Fruit fly (Drosophila melanogaster) whole organism, embryonic: ENCODE measurements around the gene Acp63F.

Experiments used
- Awh ChIP-seq: fragments of 200-800 bp; sonication (Bioruptor generic); IDR thresholded peaks from 2 replicates; pipeline ENCODE4, ENCODE4 v1.3.6; 2022; ENCODE audit warnings: missing biosample characterization, missing genetic modification characterization
- Bgb ChIP-seq: fragments of 200-800 bp; sonication (Bioruptor generic); IDR thresholded peaks from 2 replicates; pipeline ENCODE4 v1.3.6; 2022; ENCODE audit warnings: missing biosample characterization, missing genetic modification characterization; ENCODE audit not compliant: partially characterized antibody
- CG10462 ChIP-seq: fragments of 200-800 bp; sonication (Bioruptor generic); optimal IDR thresholded peaks from 2 replicates; lab custom pipeline; 2016; ENCODE audit warnings: missing biosample characterization, missing genetic modification characterization
- CG15479 ChIP-seq: fragments of 200-800 bp; sonication (Bioruptor generic); optimal IDR thresholded peaks from 3 replicates; lab custom pipeline; 2019; ENCODE audit warnings: missing biosample characterization, mild to moderate bottlenecking, missing genetic modification characterization, moderate library complexity
- CG1603 ChIP-seq: fragments of 200-800 bp; sonication (Bioruptor generic); optimal IDR thresholded peaks from 2 replicates; lab custom pipeline; 2019; ENCODE audit warnings: missing biosample characterization, mild to moderate bottlenecking, missing genetic modification characterization, moderate library complexity
- CG17912 ChIP-seq: fragments of 200-800 bp; sonication (Bioruptor generic); optimal IDR thresholded peaks from 2 replicates; lab custom pipeline; 2018; ENCODE audit warnings: missing biosample characterization, mild to moderate bottlenecking, missing genetic modification characterization
- CG3163 ChIP-seq: fragments of 200-800 bp; sonication (Bioruptor generic); optimal IDR thresholded peaks from 3 replicates; lab custom pipeline; 2016; ENCODE audit warnings: missing biosample characterization, missing genetic modification characterization
- CG3726 ChIP-seq: fragments of 200-800 bp; sonication (Bioruptor generic); IDR thresholded peaks from 3 replicates; pipeline ENCODE4, ENCODE4 v1.3.6; 2022; ENCODE audit warnings: missing biosample characterization, missing genetic modification characterization
- CG4617 ChIP-seq: fragments of 200-800 bp; sonication (Bioruptor generic); optimal IDR thresholded peaks from 3 replicates; lab custom pipeline; 2016; ENCODE audit warnings: missing biosample characterization, missing genetic modification characterization, borderline replicate concordance
- CG6683 ChIP-seq: fragments of 200-800 bp; sonication (Bioruptor generic); optimal IDR thresholded peaks from 2 replicates; lab custom pipeline; 2017; ENCODE audit warnings: missing biosample characterization, mild to moderate bottlenecking, missing genetic modification characterization, missing genetic modification reagents
- CG7271 ChIP-seq: fragments of 200-800 bp; sonication (Bioruptor generic); optimal IDR thresholded peaks from 2 replicates; lab custom pipeline; 2018; ENCODE audit warnings: missing biosample characterization, mild to moderate bottlenecking, missing genetic modification characterization, moderate library complexity
- CG9215 ChIP-seq: fragments of 200-800 bp; sonication (Bioruptor generic); IDR thresholded peaks from 2 replicates; pipeline ENCODE4 v1.3.6; 2022; ENCODE audit warnings: missing biosample characterization, missing genetic modification characterization
- Camta ChIP-seq: fragments of 200-800 bp; sonication (Bioruptor generic); optimal IDR thresholded peaks from 2 replicates; lab custom pipeline; 2016; ENCODE audit warnings: missing biosample characterization, missing genetic modification characterization
- D ChIP-seq, 2 experiments: fragments of 200-800 bp in 1 of 2; fragments of >200 bp in 1 of 2; sonication (Bioruptor generic) in 1 of 2; optimal IDR thresholded peaks; 2 replicates in 1 of 2; 3 replicates in 1 of 2; lab custom pipeline; 2017; ENCODE audit warnings: mild to moderate bottlenecking in 1 of 2, missing biosample characterization in 1 of 2, missing genetic modification characterization in 1 of 2, missing genetic modification reagents in 1 of 2
- Dad ChIP-seq: fragments of 200-800 bp; sonication (Bioruptor generic); optimal IDR thresholded peaks from 3 replicates; lab custom pipeline; 2016; ENCODE audit warnings: missing biosample characterization, missing genetic modification characterization
- HLH54F ChIP-seq: fragments of 200-800 bp; sonication (Bioruptor generic); optimal IDR thresholded peaks from 3 replicates; lab custom pipeline; 2016; ENCODE audit warnings: missing biosample characterization, missing genetic modification characterization
- PHDP ChIP-seq: fragments of 200-800 bp; sonication (Bioruptor generic); optimal IDR thresholded peaks from 3 replicates; lab custom pipeline; 2018; ENCODE audit warnings: missing biosample characterization, mild to moderate bottlenecking, missing genetic modification characterization, moderate library complexity
- Spps ChIP-seq: fragments of 200-800 bp; sonication (Bioruptor generic); optimal IDR thresholded peaks from 2 replicates; lab custom pipeline; 2018; ENCODE audit warnings: missing biosample characterization, mild to moderate bottlenecking, missing genetic modification characterization
- Stat92E ChIP-seq, 3 experiments: fragments of >200 bp in 2 of 3; fragments of 200-800 bp in 1 of 3; sonication (Bioruptor generic) in 1 of 3; optimal IDR thresholded peaks; 2 replicates each; lab custom pipeline; 2017 to 2019; ENCODE audit warnings: missing biosample characterization in 3 of 3, missing genetic modification characterization in 3 of 3, mild to moderate bottlenecking in 1 of 3, moderate library complexity in 1 of 3
- al ChIP-seq: fragments of 200-800 bp; sonication (Bioruptor generic); IDR thresholded peaks from 2 replicates; pipeline ENCODE4 v1.3.6; 2022; ENCODE audit warnings: missing biosample characterization, missing genetic modification characterization
- ash1 ChIP-seq: fragments of 200-800 bp; sonication (Bioruptor generic); optimal IDR thresholded peaks from 2 replicates; lab custom pipeline; 2018; ENCODE audit warnings: missing biosample characterization, mild to moderate bottlenecking, missing genetic modification characterization
- cad ChIP-seq: fragments of >200 bp; optimal IDR thresholded peaks from 2 replicates; lab custom pipeline; 2017; ENCODE audit warnings: missing biosample characterization, missing genetic modification characterization
- cas ChIP-seq: fragments of 200-800 bp; sonication (Bioruptor generic); IDR thresholded peaks from 2 replicates; pipeline ENCODE4 v1.3.6; 2022; ENCODE audit warnings: missing biosample characterization, missing genetic modification characterization
- crc ChIP-seq: fragments of 200-800 bp; sonication (Bioruptor generic); optimal IDR thresholded peaks from 2 replicates; lab custom pipeline; 2016; ENCODE audit warnings: missing biosample characterization, missing genetic modification characterization
- crol ChIP-seq: fragments of 200-800 bp; sonication (Bioruptor generic); IDR thresholded peaks from 2 replicates; pipeline ENCODE4 v1.3.6; 2022; ENCODE audit warnings: missing biosample characterization, missing genetic modification characterization
- da ChIP-seq: fragments of 200-800 bp; sonication (Bioruptor generic); optimal IDR thresholded peaks from 2 replicates; lab custom pipeline; 2016; ENCODE audit warnings: missing biosample characterization, missing genetic modification characterization
- fu2 ChIP-seq: fragments of 200-800 bp; sonication (Bioruptor generic); optimal IDR thresholded peaks from 2 replicates; lab custom pipeline; 2016; ENCODE audit warnings: missing biosample characterization, missing genetic modification characterization
- hkb ChIP-seq, 2 experiments: fragments of 200-800 bp in 1 of 2; fragments of >200 bp in 1 of 2; sonication (Bioruptor generic) in 1 of 2; IDR thresholded peaks in 1 of 2; optimal IDR thresholded peaks in 1 of 2; 2 replicates each; pipeline versions ENCODE4 v1.3.6 to Lab custom; 2017 to 2022; ENCODE audit warnings: missing biosample characterization in 1 of 2, missing genetic modification characterization in 1 of 2
- jing ChIP-seq: fragments of 200-800 bp; sonication (Bioruptor generic); optimal IDR thresholded peaks from 2 replicates; lab custom pipeline; 2018; ENCODE audit warnings: missing biosample characterization, mild to moderate bottlenecking, missing genetic modification characterization
- lov ChIP-seq, 2 experiments: fragments of 200-800 bp in 1 of 2; fragments of >200 bp in 1 of 2; sonication (Bioruptor generic) in 1 of 2; IDR thresholded peaks in 1 of 2; optimal IDR thresholded peaks in 1 of 2; 2 replicates in 1 of 2; 3 replicates in 1 of 2; pipeline versions ENCODE4 v1.3.6 to Lab custom; 2017 to 2022; ENCODE audit warnings: missing biosample characterization in 1 of 2, missing genetic modification characterization in 1 of 2
- maf-S ChIP-seq: fragments of 200-800 bp; sonication (Bioruptor generic); optimal IDR thresholded peaks from 2 replicates; lab custom pipeline; 2016; ENCODE audit warnings: missing biosample characterization, missing genetic modification characterization
- mirr ChIP-seq: fragments of 200-800 bp; sonication (Bioruptor generic); optimal IDR thresholded peaks from 3 replicates; lab custom pipeline; 2018; ENCODE audit warnings: missing biosample characterization, mild to moderate bottlenecking, missing genetic modification characterization
- pb ChIP-seq: fragments of 200-800 bp; sonication (Bioruptor generic); optimal IDR thresholded peaks from 3 replicates; lab custom pipeline; 2016; ENCODE audit warnings: missing biosample characterization, missing genetic modification characterization
- pnt ChIP-seq: fragments of 200-800 bp; sonication (Bioruptor generic); optimal IDR thresholded peaks from 3 replicates; lab custom pipeline; 2016; ENCODE audit warnings: missing biosample characterization, missing genetic modification characterization
- pros ChIP-seq: fragments of 200-800 bp; sonication (Bioruptor generic); optimal IDR thresholded peaks from 3 replicates; lab custom pipeline; 2019; ENCODE audit warnings: missing biosample characterization, mild to moderate bottlenecking, missing genetic modification characterization, moderate library complexity
- sens ChIP-seq: fragments of 200-800 bp; sonication (Bioruptor generic); peaks from one replicate; lab custom pipeline; 2016; ENCODE audit warnings: missing biosample characterization, missing genetic modification characterization
- seq ChIP-seq: fragments of 200-800 bp; sonication (Bioruptor generic); IDR thresholded peaks from 2 replicates; pipeline ENCODE4 v1.3.6; 2022; ENCODE audit warnings: missing biosample characterization, missing genetic modification characterization
- stc ChIP-seq: fragments of 200-800 bp; sonication (Bioruptor generic); IDR thresholded peaks from 2 replicates; pipeline ENCODE4 v1.3.6; 2022; ENCODE audit warnings: missing biosample characterization, missing genetic modification characterization
- tll ChIP-seq, 2 experiments: fragments of 200-800 bp in 1 of 2; fragments of >200 bp in 1 of 2; sonication (Bioruptor generic) in 1 of 2; optimal IDR thresholded peaks; 2 replicates each; lab custom pipeline; 2017 to 2019; ENCODE audit warnings: missing biosample characterization in 2 of 2, missing genetic modification characterization in 2 of 2, mild to moderate bottlenecking in 1 of 2, moderate library complexity in 1 of 2
- vnd ChIP-seq: fragments of 200-800 bp; sonication (Bioruptor generic); IDR thresholded peaks from 3 replicates; pipeline ENCODE4 v1.3.6; 2022; ENCODE audit warnings: missing biosample characterization, missing genetic modification characterization; ENCODE audit not compliant: partially characterized antibody
- z ChIP-seq: fragments of 200-800 bp; sonication (Bioruptor generic); IDR thresholded peaks from 3 replicates; pipeline ENCODE4 v1.3.6; 2022; ENCODE audit warnings: missing biosample characterization, missing genetic modification characterization

Acp63F gene

DNA sequence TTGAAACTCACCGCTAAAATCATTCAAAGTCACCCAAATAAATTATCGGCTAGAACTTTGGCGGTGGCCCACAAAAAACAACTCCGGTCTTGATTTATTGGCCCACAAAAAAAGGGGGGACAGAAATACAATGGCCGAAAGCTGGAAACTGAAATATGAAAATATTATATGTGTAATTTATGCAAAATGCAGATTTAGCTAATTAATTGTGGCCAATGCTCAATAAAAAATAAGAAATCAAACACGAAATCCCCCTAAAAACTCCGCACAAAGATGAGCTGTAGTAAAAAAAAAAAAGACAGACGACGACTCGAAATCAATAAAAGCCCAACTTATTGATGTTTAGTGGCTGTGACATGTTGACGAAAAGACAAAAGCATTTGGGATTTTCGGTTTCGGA, 33.6 kb upstream of the Acp63F start (continued):
- TF ChIP-seq Spps (tag; lab: Kevin White, UChicago), result no peak
- TF ChIP-seq da (GFP tag; lab: Kevin White, UChicago), result no peak
- no peak for TF ChIP-seq Bgb (GFP tag; lab: Robert Waterston, UW)
- TF ChIP-seq hkb (optimal IDR thresholded peaks at IDR 0.05; lab: Kevin White, UChicago), result no peak
- TF ChIP-seq hkb (GFP tag; IDR thresholded peaks at IDR 0.05; lab: Robert Waterston, UW), result no peak
- no peak for TF ChIP-seq seq (GFP tag; lab: Robert Waterston, UW)
- TF ChIP-seq jing (GFP tag; lab: Kevin White, UChicago), result no peak
- TF ChIP-seq Awh, result peak; percentile 90

- TF ChIP-seq z (GFP tag; lab: Robert Waterston, UW), result 0 out of 3 replicates have a peak, but pooled peaks have one; percentile 18
- TF ChIP-seq vnd, result 0 out of 3 replicates have a peak, but pooled peaks have one; percentile 18
- no peak for TF ChIP-seq stc (GFP tag; lab: Robert Waterston, UW)
- TF ChIP-seq tll (GFP tag; optimal IDR thresholded peaks at IDR 0.05; lab: Kevin White, UChicago), result peak in 1 of 2 experiments; percentile 93
- TF ChIP-seq CG9215 (GFP tag; lab: Robert Waterston, UW), result no peak
- TF ChIP-seq CG17912 (GFP tag; lab: Kevin White, UChicago), result no peak
- TF ChIP-seq Stat92E (GFP tag; optimal IDR thresholded peaks at IDR 0.05; lab: Kevin White, UChicago), result no peak
- TF ChIP-seq crol, result no peak
- peak; percentile 97 for TF ChIP-seq D (optimal IDR thresholded peaks at IDR 0.05; lab: Kevin White, UChicago)
- no peak for TF ChIP-seq D (GFP tag; optimal IDR thresholded peaks at IDR 0.05; lab: Kevin White, UChicago)
- peak; percentile 8 for TF ChIP-seq CG15479 (GFP tag; lab: Kevin White, UChicago)
- no peak for TF ChIP-seq mirr (GFP tag; lab: Kevin White, UChicago)
- no peak for TF ChIP-seq maf-S (GFP tag; lab: Kevin White, UChicago)
- no peak for TF ChIP-seq CG3726 (GFP tag; lab: Robert Waterston, UW)
- peak; percentile 40 for TF ChIP-seq pros (GFP tag; lab: Kevin White, UChicago)
- TF ChIP-seq CG1603 (tag; lab: Kevin White, UChicago), result no peak
- no peak for TF ChIP-seq PHDP (tag; lab: Kevin White, UChicago)
- TF ChIP-seq CG10462 (GFP tag; lab: Kevin White, UChicago), result no peak
- TF ChIP-seq sens (GFP tag; lab: Kevin White, UChicago), result peak; percentile 28
- no peak for TF ChIP-seq al
- TF ChIP-seq ash1, result no peak
- TF ChIP-seq CG3163 (GFP tag; lab: Kevin White, UChicago), result no peak
- TF ChIP-seq CG6683 (GFP tag; lab: Kevin White, UChicago), result no peak
- TF ChIP-seq pb (GFP tag; lab: Kevin White, UChicago), result no peak
- no peak for TF ChIP-seq Camta (GFP tag; lab: Kevin White, UChicago)
- TF ChIP-seq crc (GFP tag; lab: Kevin White, UChicago), result no peak
- TF ChIP-seq Dad (GFP tag; lab: Kevin White, UChicago), result no peak
- peak; percentile 39 for TF ChIP-seq cad
- no peak for TF ChIP-seq CG7271 (tag; lab: Kevin White, UChicago)
- TF ChIP-seq lov (optimal IDR thresholded peaks at IDR 0.05; lab: Kevin White, UChicago), result no peak
- no peak for TF ChIP-seq lov (GFP tag; IDR thresholded peaks at IDR 0.05; lab: Robert Waterston, UW)
- TF ChIP-seq cas (GFP tag; lab: Robert Waterston, UW), result no peak
- no peak for TF ChIP-seq HLH54F (GFP tag; lab: Kevin White, UChicago)
- no peak for TF ChIP-seq fu2 (GFP tag; lab: Kevin White, UChicago)
- no peak for TF ChIP-seq pnt (GFP tag; lab: Kevin White, UChicago)
- TF ChIP-seq CG4617 (GFP tag; lab: Kevin White, UChicago), result no peak
- TF ChIP-seq, all 482 proteins: peak for 8
Observed at dm6 chr3L:3848687-3849270, 32.6 kb upstream of the Acp63F start.
